Fruit fly (Drosophila melanogaster): ENCODE data around the gene Sf3a1.

Sf3a1 gene

dm6 chr3R:16982108-16982707, 19.9 kb downstream of the Sf3a1 start, which contains the start of gene AhcyL2 (continued):
- TF ChIP-seq CG9609 (GFP tag; optimal IDR thresholded peaks at IDR 0.05) = no peak
- no peak for TF ChIP-seq CG7556 (GFP tag; optimal IDR thresholded peaks at IDR 0.05)
- no peak for TF ChIP-seq CG8290 (GFP tag; optimal IDR thresholded peaks at IDR 0.05)
- TF ChIP-seq CG8290 (tag; optimal IDR thresholded peaks at IDR 0.05) = peak in 1 of 2 experiments; percentile 6
- no peak for TF ChIP-seq CG9876 (GFP tag; optimal IDR thresholded peaks at IDR 0.05)
- no peak for TF ChIP-seq CG4282 (GFP tag; optimal IDR thresholded peaks at IDR 0.05)
- TF ChIP-seq lmd (GFP tag; IDR thresholded peaks at IDR 0.05) = no peak
- peak; percentile 60 for TF ChIP-seq sd (tag; optimal IDR thresholded peaks at IDR 0.05)
- TF ChIP-seq Fer1 (GFP tag; optimal IDR thresholded peaks at IDR 0.05) = no peak
- no peak for TF ChIP-seq Dek (tag; optimal IDR thresholded peaks at IDR 0.05)
- no peak for TF ChIP-seq CG5180 (GFP tag; optimal IDR thresholded peaks at IDR 0.05)
- no peak for TF ChIP-seq Sox100B (GFP tag; optimal IDR thresholded peaks at IDR 0.05)
- TF ChIP-seq CG6813 (GFP tag; optimal IDR thresholded peaks at IDR 0.05) = peak; percentile 17
- TF ChIP-seq wek (GFP tag; optimal IDR thresholded peaks at IDR 0.05) = no peak
- TF ChIP-seq BEAF-32 (GFP tag; optimal IDR thresholded peaks at IDR 0.05) = no peak
- no peak for TF ChIP-seq ab (GFP tag; optimal IDR thresholded peaks at IDR 0.05)
- no peak for TF ChIP-seq emc (GFP tag; optimal IDR thresholded peaks at IDR 0.05)
- peak; percentile 87 for TF ChIP-seq CG7987 (GFP tag; optimal IDR thresholded peaks at IDR 0.05)
- no peak; the same call in 1 of the 2 replicates for TF ChIP-seq Bgb (GFP tag; IDR thresholded peaks at IDR 0.05; ENCODE audit: partially characterized antibody)
- no peak for TF ChIP-seq CG6254 (GFP tag; optimal IDR thresholded peaks at IDR 0.05)
- TF ChIP-seq Stat92E (GFP tag; optimal IDR thresholded peaks at IDR 0.05) = no peak
- TF ChIP-seq peb (GFP tag; IDR thresholded peaks at IDR 0.05) = no peak
- TF ChIP-seq CG13894 (tag; optimal IDR thresholded peaks at IDR 0.05) = no peak
- peak; percentile 88 for TF ChIP-seq CG10543 (GFP tag; optimal IDR thresholded peaks at IDR 0.05)
- TF ChIP-seq CG8478 (optimal IDR thresholded peaks at IDR 0.05) = no peak
- no peak for TF ChIP-seq Nf-YC (tag; optimal IDR thresholded peaks at IDR 0.05)
- peak; percentile 76; the same call in 1 of the 2 replicates for TF ChIP-seq Adf1 (GFP tag; IDR thresholded peaks at IDR 0.05)
- no peak for TF ChIP-seq CG16813 (GFP tag; IDR thresholded peaks at IDR 0.05; ENCODE audit: partially characterized antibody)
- peak in 1 of 2 experiments; percentile 61 for TF ChIP-seq Pdp1 (GFP tag; optimal IDR thresholded peaks at IDR 0.05)
- TF ChIP-seq sim (GFP tag; IDR thresholded peaks at IDR 0.05) = no peak
- no peak for TF ChIP-seq cas (GFP tag; IDR thresholded peaks at IDR 0.05)
- no peak for TF ChIP-seq CG1233 (GFP tag; optimal IDR thresholded peaks at IDR 0.05)
- TF ChIP-seq CG8388 (GFP tag; optimal IDR thresholded peaks at IDR 0.05) = no peak
- TF ChIP-seq lab (GFP tag; optimal IDR thresholded peaks at IDR 0.05) = peak; percentile 48
- no peak; the same call in 1 of the 2 replicates for TF ChIP-seq CG14014 (GFP tag; IDR thresholded peaks at IDR 0.05)
- TF ChIP-seq CG31388 (GFP tag; optimal IDR thresholded peaks at IDR 0.05) = no peak
- no peak for TF ChIP-seq Mrtf (GFP tag; IDR thresholded peaks at IDR 0.05)
- no peak for TF ChIP-seq CG10654 (GFP tag; optimal IDR thresholded peaks at IDR 0.05)
- peak; percentile 6 for TF ChIP-seq CG17385 (GFP tag; optimal IDR thresholded peaks at IDR 0.05)
- no peak for TF ChIP-seq pros (GFP tag; optimal IDR thresholded peaks at IDR 0.05)
- no peak for TF ChIP-seq eyg (GFP tag; optimal IDR thresholded peaks at IDR 0.05)
- TF ChIP-seq ssp (GFP tag; IDR thresholded peaks at IDR 0.05) = no peak
- TF ChIP-seq Gug (GFP tag; IDR thresholded peaks at IDR 0.05) = no peak
- TF ChIP-seq Kr (GFP tag; optimal IDR thresholded peaks at IDR 0.05) = no peak
- TF ChIP-seq ken (GFP tag; IDR thresholded peaks at IDR 0.05) = no peak
- TF ChIP-seq tup (GFP tag; optimal IDR thresholded peaks at IDR 0.05) = no peak
- no peak for TF ChIP-seq CG12769 (tag; optimal IDR thresholded peaks at IDR 0.05)
- no peak for TF ChIP-seq CrebB (tag; optimal IDR thresholded peaks at IDR 0.05)
- peak; percentile 38; the same call in 1 of the 2 replicates for TF ChIP-seq Lim3 (GFP tag; IDR thresholded peaks at IDR 0.05)
- TF ChIP-seq CoRest (tag; optimal IDR thresholded peaks at IDR 0.05) = no peak
